Worm (Caenorhabditis elegans): ENCODE measurements around the gene nhr-175.

DNA sequence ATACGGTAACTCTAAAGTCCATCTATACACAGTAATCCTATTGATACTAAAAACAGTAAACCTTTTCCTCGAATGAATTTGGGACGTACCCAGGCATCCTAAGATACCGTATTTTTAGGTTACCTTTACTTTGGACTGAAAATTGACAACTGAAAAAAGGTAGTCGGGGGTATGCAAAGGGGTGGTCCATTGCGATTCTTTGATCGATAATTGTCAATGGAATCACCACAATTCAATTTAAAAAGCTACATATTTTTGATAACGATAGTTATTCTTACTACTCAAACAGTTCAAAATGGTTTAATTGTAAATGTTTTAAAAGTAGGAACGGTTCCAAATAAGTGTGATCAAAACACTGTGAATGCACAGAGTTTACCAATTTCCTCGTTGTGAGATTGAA lies 32.5 kb upstream of the nhr-175 start, which contains the start of gene srx-129:
- TF ChIP-seq ceh-8 (GFP tag; optimal IDR thresholded peaks at IDR 0.05) (no peak), jun-1 (tag; optimal IDR thresholded peaks at IDR 0.05) (no peak), nhr-237 (tag; optimal IDR thresholded peaks at IDR 0.05) (no peak), ceh-82 (tag; optimal IDR thresholded peaks at IDR 0.05) (no peak), lin-39 (tag; optimal IDR thresholded peaks at IDR 0.05) (no peak), mdl-1 (tag; optimal IDR thresholded peaks at IDR 0.05) (no peak), ztf-4 (tag; optimal IDR thresholded peaks at IDR 0.05) (no peak), unc-62 (GFP tag; optimal IDR thresholded peaks at IDR 0.05) (no peak), lin-13 (GFP tag; optimal IDR thresholded peaks at IDR 0.05) (no peak), pag-3 (tag; optimal IDR thresholded peaks at IDR 0.05; ENCODE audit: borderline replicate concordance, insufficient read depth) (no peak), elt-2 (tag; optimal IDR thresholded peaks at IDR 0.05) (no peak), hpl-2 (GFP tag; optimal IDR thresholded peaks at IDR 0.05) (no peak)

Data from whole organism, L1 larva.